Worm (Caenorhabditis elegans) whole organism, late embryonic: Measurements from ENCODE around the gene mdt-1.2.

ENCODE experiments used
- C38D4.7 ChIP-seq: fragments of 200-800 bp; sonication (Bioruptor generic); optimal IDR thresholded peaks from 2 replicates; lab custom pipeline; 2018; ENCODE audit warnings: mild to moderate bottlenecking, missing genetic modification characterization, moderate library complexity, missing compliant biosample characterization
- F13H6.1 ChIP-seq: sonication (generic microtip); optimal IDR thresholded peaks from 2 replicates; lab custom pipeline; 2016; ENCODE audit warnings: missing genetic modification characterization, missing compliant biosample characterization
- Y22D7AL.16 ChIP-seq: sonication (generic microtip); optimal IDR thresholded peaks from 2 replicates; lab custom pipeline; 2016; ENCODE audit warnings: missing genetic modification characterization, missing compliant biosample characterization
- ceh-14 ChIP-seq: sonication (generic microtip); optimal IDR thresholded peaks from 2 replicates; lab custom pipeline; 2016; ENCODE audit warnings: missing genotype, missing genetic modification characterization, missing compliant biosample characterization
- ceh-18 ChIP-seq: sonication (generic microtip); optimal IDR thresholded peaks from 2 replicates; lab custom pipeline; 2016; ENCODE audit warnings: missing genetic modification characterization, missing compliant biosample characterization
- ceh-19 ChIP-seq: fragments of 200-800 bp; sonication (Bioruptor generic); optimal IDR thresholded peaks from 2 replicates; lab custom pipeline; 2018; ENCODE audit warnings: mild to moderate bottlenecking, missing genetic modification characterization, missing compliant biosample characterization
- ceh-2 ChIP-seq: sonication (generic microtip); optimal IDR thresholded peaks from 2 replicates; lab custom pipeline; 2016; ENCODE audit warnings: missing genotype, missing genetic modification characterization, missing compliant biosample characterization
- ceh-22 ChIP-seq: sonication (generic microtip); optimal IDR thresholded peaks from 2 replicates; lab custom pipeline; 2017; ENCODE audit warnings: missing biosample characterization, missing genetic modification characterization
- ceh-30 ChIP-seq: fragments of 150-350 bp; optimal IDR thresholded peaks from 2 replicates; lab custom pipeline; 2014; ENCODE audit warnings: missing biosample characterization, missing genetic modification characterization
- ceh-31 ChIP-seq: sonication (generic microtip); optimal IDR thresholded peaks from 2 replicates; lab custom pipeline; 2016; ENCODE audit warnings: missing genetic modification characterization, missing compliant biosample characterization
- ceh-45 ChIP-seq: fragments of 200-800 bp; sonication (Bioruptor generic); IDR thresholded peaks from 2 replicates; pipeline ENCODE4 v1.3.6; 2022; ENCODE audit warnings: missing genetic modification reagents, missing genetic modification characterization, missing compliant biosample characterization
- ceh-6 ChIP-seq: fragments of 200-800 bp; sonication (Bioruptor generic); optimal IDR thresholded peaks from 2 replicates; lab custom pipeline; 2018; ENCODE audit warnings: mild to moderate bottlenecking, missing genetic modification characterization, missing compliant biosample characterization
- elt-2 ChIP-seq: sonication (generic microtip); optimal IDR thresholded peaks from 2 replicates; lab custom pipeline; 2016; ENCODE audit warnings: missing genetic modification reagents, missing genetic modification characterization, missing compliant biosample characterization
- fax-1 ChIP-seq: sonication (generic microtip); optimal IDR thresholded peaks from 2 replicates; lab custom pipeline; 2016; ENCODE audit warnings: missing genotype, missing genetic modification characterization, missing compliant biosample characterization
- fkh-6 ChIP-seq: sonication (generic microtip); optimal IDR thresholded peaks from 2 replicates; lab custom pipeline; 2016; ENCODE audit warnings: missing genetic modification characterization, missing compliant biosample characterization
- hlh-15 ChIP-seq: sonication (generic microtip); optimal IDR thresholded peaks from 2 replicates; lab custom pipeline; 2016; ENCODE audit warnings: missing genetic modification characterization, missing compliant biosample characterization
- hlh-30 ChIP-seq: sonication (generic microtip); optimal IDR thresholded peaks from 2 replicates; lab custom pipeline; 2017; ENCODE audit warnings: antibody characterized with exemption, missing genetic modification characterization, missing compliant biosample characterization; ENCODE audit not compliant: insufficient read depth
- lim-6 ChIP-seq: sonication (generic microtip); optimal IDR thresholded peaks from 2 replicates; lab custom pipeline; 2016; ENCODE audit warnings: missing genetic modification characterization, missing compliant biosample characterization
- lin-11 ChIP-seq: fragments of 200-800 bp; sonication (Bioruptor generic); optimal IDR thresholded peaks from 2 replicates; lab custom pipeline; 2018; ENCODE audit warnings: mild to moderate bottlenecking, missing genetic modification characterization, missing compliant biosample characterization
- madf-2 ChIP-seq: sonication (generic microtip); optimal IDR thresholded peaks from 2 replicates; lab custom pipeline; 2017; ENCODE audit warnings: missing genetic modification characterization, missing compliant biosample characterization
- mec-3 ChIP-seq: sonication (generic microtip); optimal IDR thresholded peaks from 2 replicates; lab custom pipeline; 2016; ENCODE audit warnings: borderline replicate concordance, missing genetic modification characterization, missing compliant biosample characterization
- nhr-232 ChIP-seq: sonication (generic microtip); optimal IDR thresholded peaks from 2 replicates; lab custom pipeline; 2016; ENCODE audit warnings: missing genetic modification characterization, missing compliant biosample characterization
- odd-2 ChIP-seq: sonication (generic microtip); optimal IDR thresholded peaks from 2 replicates; lab custom pipeline; 2017; ENCODE audit warnings: antibody characterized with exemption, mild to moderate bottlenecking, missing genetic modification characterization, missing compliant biosample characterization
- pag-3 ChIP-seq: sonication (generic microtip); optimal IDR thresholded peaks from 2 replicates; lab custom pipeline; 2016; ENCODE audit warnings: missing compliant biosample characterization, missing genetic modification characterization, borderline replicate concordance
- pat-9 ChIP-seq: fragments of 200-800 bp; sonication (Bioruptor generic); optimal IDR thresholded peaks from 2 replicates; lab custom pipeline; 2018; ENCODE audit warnings: mild to moderate bottlenecking, missing genetic modification characterization, moderate library complexity, missing compliant biosample characterization
- pha-2 ChIP-seq: sonication (generic microtip); optimal IDR thresholded peaks from 2 replicates; lab custom pipeline; 2017; ENCODE audit warnings: mild to moderate bottlenecking, missing genetic modification characterization, missing compliant biosample characterization
- pha-4 ChIP-seq: fragments of 150-350 bp; optimal IDR thresholded peaks from 2 replicates; lab custom pipeline; 2018; ENCODE audit warnings: missing biosample characterization, missing genetic modification reagents, missing genetic modification characterization
- rnt-1 ChIP-seq: sonication (generic microtip); optimal IDR thresholded peaks from 2 replicates; lab custom pipeline; 2016; ENCODE audit warnings: missing genetic modification characterization, missing compliant biosample characterization
- tbx-7 ChIP-seq: sonication (generic microtip); optimal IDR thresholded peaks from 2 replicates; lab custom pipeline; 2016; ENCODE audit warnings: missing genotype, missing genetic modification characterization, missing compliant biosample characterization
- ttx-3 ChIP-seq: sonication (generic microtip); optimal IDR thresholded peaks from 2 replicates; lab custom pipeline; 2016; ENCODE audit warnings: missing genetic modification reagents, missing genetic modification characterization, missing compliant biosample characterization
- unc-3 ChIP-seq, 2 experiments: fragments of 200-800 bp in 1 of 2; sonication (Bioruptor generic) in 1 of 2; sonication (generic microtip) in 1 of 2; conservative IDR thresholded peaks in 1 of 2; optimal IDR thresholded peaks in 1 of 2; 2 replicates each; pipeline versions ENCODE4 v1.3.6 to Lab custom; 2016 to 2022; ENCODE audit warnings: missing compliant biosample characterization in 2 of 2, missing genetic modification characterization in 2 of 2, missing genetic modification reagents in 1 of 2
- unc-55 ChIP-seq: sonication (generic microtip); optimal IDR thresholded peaks from 2 replicates; lab custom pipeline; 2017; ENCODE audit warnings: missing biosample characterization, missing genetic modification reagents, missing genetic modification characterization

The mdt-1.2 gene

DNA sequence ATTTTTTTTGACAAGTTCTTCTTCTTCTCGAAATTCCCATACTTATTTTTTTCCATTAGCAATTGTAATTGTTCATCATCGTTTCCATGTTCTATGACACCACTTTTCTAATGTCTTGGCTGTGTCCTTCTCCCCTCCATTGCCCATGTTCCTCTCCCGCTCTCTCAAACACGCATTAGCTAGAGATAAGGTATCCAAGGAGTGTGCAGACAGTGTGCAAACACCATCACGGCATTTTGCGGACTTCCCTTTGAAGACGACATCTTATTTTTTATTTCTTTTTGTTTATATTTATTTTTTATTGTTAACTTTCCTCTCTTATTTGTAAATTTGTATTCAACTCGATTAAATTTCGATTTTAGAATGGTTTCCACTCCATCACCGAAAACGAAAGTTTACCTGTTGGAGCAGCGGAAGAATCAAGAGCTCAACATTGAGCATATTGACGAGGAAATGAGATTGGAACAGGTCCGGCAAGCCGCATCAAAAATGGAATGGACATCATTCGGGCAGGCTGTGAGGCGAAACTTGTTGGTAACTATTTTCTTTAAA lies at the start of gene mdt-1.2 (continued):
- TF ChIP-seq lim-6 (tag; lab: Kevin White, UChicago): no peak
- no peak for TF ChIP-seq lin-11 (tag; lab: Kevin White, UChicago)
- TF ChIP-seq ceh-2 (tag; lab: Kevin White, UChicago): no peak
- no peak for TF ChIP-seq odd-2 (tag; lab: Kevin White, UChicago)
- TF ChIP-seq hlh-30 (tag; lab: Kevin White, UChicago): no peak
- TF ChIP-seq ceh-45 (GFP tag; lab: Robert Waterston, UW): no peak
- no peak for TF ChIP-seq F13H6.1
- TF ChIP-seq ceh-18 (tag; lab: Kevin White, UChicago): no peak

- no peak for TF ChIP-seq Y22D7AL.16 (tag; lab: Kevin White, UChicago)
- TF ChIP-seq fax-1 (tag; lab: Kevin White, UChicago): no peak
- no peak for TF ChIP-seq C38D4.7 (GFP tag; lab: Kevin White, UChicago)
- TF ChIP-seq odd-2 (tag; lab: Kevin White, UChicago): no peak
- no peak for TF ChIP-seq lin-11 (tag; lab: Kevin White, UChicago)
- TF ChIP-seq ceh-14: no peak
- no peak for TF ChIP-seq rnt-1 (tag; lab: Kevin White, UChicago)
- TF ChIP-seq elt-2 (tag; lab: Kevin White, UChicago): no peak
- no peak for TF ChIP-seq ceh-6 (GFP tag; lab: Kevin White, UChicago)
- no peak for TF ChIP-seq pha-2 (tag; lab: Kevin White, UChicago)
- no peak for TF ChIP-seq nhr-232 (tag; lab: Kevin White, UChicago)
- TF ChIP-seq ceh-30: no peak
- TF ChIP-seq ceh-18 (tag; lab: Kevin White, UChicago): no peak
- TF ChIP-seq hlh-15 (tag; lab: Kevin White, UChicago): no peak
- TF ChIP-seq ceh-2 (tag; lab: Kevin White, UChicago): no peak
- no peak for TF ChIP-seq unc-55 (GFP tag; lab: Kevin White, UChicago)
- TF ChIP-seq pat-9 (tag; lab: Kevin White, UChicago): no peak
Observed at ce11 chrX:17107670-17108069, 43.7 kb upstream of the mdt-1.2 start, which contains the start of gene lido-4. Gene lido-4 (minus strand): TSS chrX:17107770.

ce11 chrX:17110555-17110954 lies 40.8 kb upstream of the mdt-1.2 start, which contains the start of gene lido-5:
Gene lido-5 (minus strand): TSS chrX:17110655.
- TF ChIP-seq unc-3 (GFP tag; conservative IDR thresholded peaks at IDR 0.05; lab: Robert Waterston, UW) (no peak), unc-3 (tag; optimal IDR thresholded peaks at IDR 0.05; lab: Kevin White, UChicago) (no peak), hlh-30 (tag; lab: Kevin White, UChicago) (no peak), pha-4 (tag; lab: Kevin White, UChicago) (no peak), ceh-22 (tag; lab: Kevin White, UChicago) (no peak), ttx-3 (tag; lab: Kevin White, UChicago) (no peak), ceh-31 (no peak), F13H6.1 (no peak), mec-3 (tag; lab: Kevin White, UChicago) (no peak), fkh-6 (tag; lab: Kevin White, UChicago) (no peak)

- no peak for TF ChIP-seq unc-3 (GFP tag; conservative IDR thresholded peaks at IDR 0.05; lab: Robert Waterston, UW)
- TF ChIP-seq unc-3 (tag; optimal IDR thresholded peaks at IDR 0.05; lab: Kevin White, UChicago): no peak
- no peak for TF ChIP-seq madf-2 (tag; lab: Kevin White, UChicago)
- no peak for TF ChIP-seq pag-3 (tag; lab: Kevin White, UChicago)
- no peak for TF ChIP-seq pha-2 (tag; lab: Kevin White, UChicago)
- TF ChIP-seq tbx-7 (tag; lab: Kevin White, UChicago): no peak
- no peak for TF ChIP-seq ceh-19 (GFP tag; lab: Kevin White, UChicago)
Observed at ce11 chrX:17115089-17115488, 36.2 kb upstream of the mdt-1.2 start, which contains the start of gene lido-6. Gene lido-6 (minus strand): TSS chrX:17115189.
